Worm (Caenorhabditis elegans) whole organism, mixed stage, embryonic: ENCODE data around the gene acr-8.

Experiments used
- M03D4.4 ChIP-seq: sonication (generic microtip); optimal IDR thresholded peaks from 2 replicates; lab custom pipeline; 2017; ENCODE audit warnings: mild to moderate bottlenecking, missing genetic modification characterization, missing compliant biosample characterization
- bed-3 ChIP-seq: fragments of 200-800 bp; sonication (Bioruptor generic); optimal IDR thresholded peaks from 3 replicates; lab custom pipeline; 2018; ENCODE audit warnings: mild to moderate bottlenecking, missing genetic modification characterization, moderate library complexity, missing compliant biosample characterization
- blmp-1 ChIP-seq: fragments of 150-350 bp; optimal IDR thresholded peaks from 2 replicates; lab custom pipeline; 2014; ENCODE audit warnings: missing biosample characterization, missing genetic modification characterization
- ceh-39 ChIP-seq: fragments of 150-350 bp; optimal IDR thresholded peaks from 2 replicates; lab custom pipeline; 2014; ENCODE audit warnings: missing biosample characterization, missing genetic modification characterization
- ceh-83 ChIP-seq: fragments of 200-800 bp; sonication (Bioruptor generic); optimal IDR thresholded peaks from 2 replicates; lab custom pipeline; 2018; ENCODE audit warnings: mild to moderate bottlenecking, missing genetic modification characterization, missing compliant biosample characterization
- ces-1 ChIP-seq: fragments of 150-350 bp; optimal IDR thresholded peaks from 2 replicates; lab custom pipeline; 2014; ENCODE audit warnings: missing biosample characterization, missing genetic modification reagents, missing genetic modification characterization
- cnd-1 ChIP-seq: fragments of 200-800 bp; sonication (Bioruptor generic); optimal IDR thresholded peaks from 2 replicates; lab custom pipeline; 2018; ENCODE audit warnings: mild to moderate bottlenecking, missing genetic modification characterization, missing compliant biosample characterization
- drap-1 ChIP-seq: fragments of 200-800 bp; sonication (Bioruptor generic); optimal IDR thresholded peaks from 3 replicates; lab custom pipeline; 2018; ENCODE audit warnings: mild to moderate bottlenecking, missing genetic modification characterization, missing compliant biosample characterization
- elt-1 ChIP-seq: sonication (generic microtip); optimal IDR thresholded peaks from 2 replicates; lab custom pipeline; 2017; ENCODE audit warnings: missing genetic modification characterization, mild to moderate bottlenecking, missing compliant biosample characterization, antibody characterized with exemption, moderate library complexity, borderline replicate concordance; ENCODE audit not compliant: insufficient read depth
- elt-3 ChIP-seq: fragments of 150-350 bp; optimal IDR thresholded peaks from 2 replicates; lab custom pipeline; 2014; ENCODE audit warnings: missing biosample characterization, missing genetic modification characterization
- ham-2 ChIP-seq: fragments of 200-800 bp; sonication (Bioruptor generic); optimal IDR thresholded peaks from 2 replicates; lab custom pipeline; 2018; ENCODE audit warnings: mild to moderate bottlenecking, missing genetic modification characterization, missing compliant biosample characterization
- hlh-1 ChIP-seq: fragments of 150-350 bp; optimal IDR thresholded peaks from 2 replicates; lab custom pipeline; 2014; ENCODE audit warnings: missing biosample characterization, missing genetic modification reagents, missing genetic modification characterization
- lin-13 ChIP-seq: fragments of 150-350 bp; optimal IDR thresholded peaks from 2 replicates; lab custom pipeline; 2014; ENCODE audit warnings: missing biosample characterization, missing genetic modification characterization
- lin-32 ChIP-seq: fragments of 200-800 bp; sonication (Bioruptor generic); optimal IDR thresholded peaks from 2 replicates; lab custom pipeline; 2018; ENCODE audit warnings: mild to moderate bottlenecking, missing genetic modification characterization, missing compliant biosample characterization
- lsy-2 ChIP-seq: fragments of 150-350 bp; optimal IDR thresholded peaks from 2 replicates; lab custom pipeline; 2014; ENCODE audit warnings: missing biosample characterization, missing genetic modification characterization
- mab-5 ChIP-seq: fragments of 150-350 bp; optimal IDR thresholded peaks from 2 replicates; lab custom pipeline; 2014; ENCODE audit warnings: missing biosample characterization, missing genetic modification characterization
- mep-1 ChIP-seq: fragments of 150-350 bp; optimal IDR thresholded peaks from 2 replicates; lab custom pipeline; 2017; ENCODE audit warnings: missing biosample characterization, missing genetic modification reagents, missing genetic modification characterization, inconsistent platforms
- mls-2 ChIP-seq: sonication (generic microtip); optimal IDR thresholded peaks from 2 replicates; lab custom pipeline; 2016; ENCODE audit warnings: mild to moderate bottlenecking, missing genetic modification characterization, moderate library complexity, missing compliant biosample characterization
- nhr-12 ChIP-seq: fragments of 150-350 bp; optimal IDR thresholded peaks from 2 replicates; lab custom pipeline; 2014; ENCODE audit warnings: missing biosample characterization, missing genetic modification characterization
- nhr-2 ChIP-seq: fragments of 150-350 bp; optimal IDR thresholded peaks from 2 replicates; lab custom pipeline; 2014; ENCODE audit warnings: missing biosample characterization, missing genetic modification characterization
- nhr-237 ChIP-seq: fragments of 150-350 bp; optimal IDR thresholded peaks from 2 replicates; lab custom pipeline; 2014; ENCODE audit warnings: missing biosample characterization, missing genetic modification characterization
- nhr-28 ChIP-seq: fragments of 150-350 bp; optimal IDR thresholded peaks from 2 replicates; lab custom pipeline; 2014; ENCODE audit warnings: missing biosample characterization, missing genetic modification characterization
- nhr-76 ChIP-seq: sonication (generic microtip); optimal IDR thresholded peaks from 2 replicates; lab custom pipeline; 2017; ENCODE audit warnings: missing biosample characterization, missing genetic modification characterization
- pha-4 ChIP-seq: fragments of 150-350 bp; optimal IDR thresholded peaks from 2 replicates; lab custom pipeline; 2018; ENCODE audit warnings: missing biosample characterization, missing genetic modification reagents, missing genetic modification characterization
- sem-2 ChIP-seq: fragments of 200-800 bp; sonication (Bioruptor generic); optimal IDR thresholded peaks from 2 replicates; lab custom pipeline; 2018; ENCODE audit warnings: mild to moderate bottlenecking, missing genetic modification characterization, missing compliant biosample characterization
- sptf-1 ChIP-seq: sonication (generic microtip); optimal IDR thresholded peaks from 2 replicates; lab custom pipeline; 2017; ENCODE audit warnings: mild to moderate bottlenecking, missing genetic modification characterization, moderate library complexity, missing compliant biosample characterization
- unc-39 ChIP-seq: fragments of 150-350 bp; optimal IDR thresholded peaks from 2 replicates; lab custom pipeline; 2014; ENCODE audit warnings: missing biosample characterization, missing genetic modification characterization
- unc-62 ChIP-seq: fragments of 150-350 bp; optimal IDR thresholded peaks from 2 replicates; lab custom pipeline; 2014; ENCODE audit warnings: missing biosample characterization, missing genetic modification reagents, missing genetic modification characterization
- zip-8 ChIP-seq: fragments of 150-350 bp; optimal IDR thresholded peaks from 2 replicates; lab custom pipeline; 2014; ENCODE audit warnings: missing biosample characterization, missing genetic modification characterization

The acr-8 gene

ce11 chrX:10379678-10380077 is 32.8 kb upstream of the acr-8 start, which contains the start of gene rme-4:
Gene rme-4 (minus strand): TSS chrX:10379845.
- TF ChIP-seq M03D4.4 (tag; lab: Kevin White, UChicago): no peak
- no peak for TF ChIP-seq nhr-2 (tag; lab: Kevin White, UChicago)
- no peak for TF ChIP-seq sptf-1
- no peak for TF ChIP-seq nhr-237 (tag; lab: Kevin White, UChicago)
- TF ChIP-seq lin-13 (tag; lab: Kevin White, UChicago): no peak
- TF ChIP-seq lin-32: no peak
- no peak for TF ChIP-seq zip-8 (tag; lab: Kevin White, UChicago)
- TF ChIP-seq hlh-1 (tag; lab: Kevin White, UChicago): no peak
- no peak for TF ChIP-seq drap-1 (GFP tag; lab: Kevin White, UChicago)
- TF ChIP-seq nhr-28 (tag; lab: Kevin White, UChicago): no peak
- TF ChIP-seq ceh-39 (tag; lab: Kevin White, UChicago): no peak
- TF ChIP-seq ceh-83 (GFP tag; lab: Kevin White, UChicago): no peak
- no peak for TF ChIP-seq bed-3 (GFP tag; lab: Kevin White, UChicago)
- TF ChIP-seq lsy-2 (tag; lab: Kevin White, UChicago): no peak
- TF ChIP-seq elt-3 (tag; lab: Kevin White, UChicago): no peak
- TF ChIP-seq nhr-76 (tag; lab: Kevin White, UChicago): no peak
- TF ChIP-seq unc-62 (GFP tag; lab: Kevin White, UChicago): no peak

ce11 chrX:10386001-10386400 is 26.5 kb upstream of the acr-8 start:
- no peak for TF ChIP-seq M03D4.4 (tag; lab: Kevin White, UChicago)
- TF ChIP-seq elt-1 (tag; lab: Kevin White, UChicago): no peak
- no peak for TF ChIP-seq mab-5
- TF ChIP-seq nhr-12 (tag; lab: Kevin White, UChicago): no peak
- TF ChIP-seq lsy-2 (tag; lab: Kevin White, UChicago): no peak
- no peak for TF ChIP-seq mep-1
- TF ChIP-seq nhr-237 (tag; lab: Kevin White, UChicago): no peak
- no peak for TF ChIP-seq cnd-1 (tag; lab: Kevin White, UChicago)
- no peak for TF ChIP-seq ceh-39 (tag; lab: Kevin White, UChicago)

ce11 chrX:10386408-10386807 is 26.1 kb upstream of the acr-8 start, which contains the start of gene dyf-6:
Gene dyf-6 (minus strand): TSS chrX:10386508.
- no peak for TF ChIP-seq drap-1 (GFP tag; lab: Kevin White, UChicago)
- TF ChIP-seq lin-13 (tag; lab: Kevin White, UChicago): no peak
- no peak for TF ChIP-seq hlh-1 (tag; lab: Kevin White, UChicago)
- no peak for TF ChIP-seq sem-2 (GFP tag; lab: Kevin White, UChicago)
- no peak for TF ChIP-seq nhr-28 (tag; lab: Kevin White, UChicago)
- TF ChIP-seq sptf-1: no peak
- no peak for TF ChIP-seq zip-8 (tag; lab: Kevin White, UChicago)
- TF ChIP-seq mls-2 (tag; lab: Kevin White, UChicago): no peak

- TF ChIP-seq ceh-39 (tag; lab: Kevin White, UChicago) (peak; percentile 60), mls-2 (tag; lab: Kevin White, UChicago) (peak; percentile 16), lsy-2 (tag; lab: Kevin White, UChicago) (no peak), hlh-1 (tag; lab: Kevin White, UChicago) (no peak), elt-1 (tag; lab: Kevin White, UChicago) (peak; percentile 11), ham-2 (GFP tag; lab: Kevin White, UChicago) (peak; percentile 20), pha-4 (tag; lab: Kevin White, UChicago) (peak; percentile 4), mep-1 (peak; percentile 32), ces-1 (no peak), mab-5 (no peak), nhr-237 (tag; lab: Kevin White, UChicago) (no peak), lin-13 (tag; lab: Kevin White, UChicago) (peak; percentile 45), blmp-1 (peak; percentile 22)
Measured at ce11 chrX:10391174-10391573, 21.4 kb upstream of the acr-8 start.

ce11 chrX:10392792-10393191 is 19.7 kb upstream of the acr-8 start:
- no peak for TF ChIP-seq nhr-12 (tag; lab: Kevin White, UChicago)
- no peak for TF ChIP-seq nhr-28 (tag; lab: Kevin White, UChicago)
- no peak for TF ChIP-seq lsy-2 (tag; lab: Kevin White, UChicago)
- peak; percentile 78 for TF ChIP-seq ces-1
- TF ChIP-seq unc-39 (tag; lab: Kevin White, UChicago): no peak
- TF ChIP-seq ham-2 (GFP tag; lab: Kevin White, UChicago): no peak
- no peak for TF ChIP-seq mep-1
- TF ChIP-seq unc-62 (GFP tag; lab: Kevin White, UChicago): no peak
